Worm (Caenorhabditis elegans): ENCODE results near the gene Y9C9A.5.

Gene Y9C9A.5

DNA sequence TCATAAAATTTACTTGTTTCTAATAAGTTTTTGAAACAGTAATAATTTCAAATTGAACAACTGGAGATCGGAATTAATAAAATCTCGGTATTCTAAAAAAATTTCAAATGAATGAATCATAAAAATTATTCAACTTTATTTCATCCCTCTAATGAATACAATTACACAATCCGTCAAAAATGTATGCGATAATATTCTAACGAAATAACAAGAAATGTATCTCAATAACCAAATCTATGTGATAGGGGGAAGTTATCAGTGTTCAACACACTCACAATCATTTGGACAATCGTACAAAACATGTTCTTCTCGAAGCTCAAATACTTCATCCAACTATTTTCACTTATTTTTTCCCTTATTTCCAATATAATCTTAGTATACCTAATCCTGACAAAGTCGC lies at the start of gene Y9C9A.5:
Gene Y9C9A.5, plus strand, starts transcription at position 301 of the 400 bp plus-strand sequence.
- no peak for TF ChIP-seq lim-7 (GFP tag; IDR thresholded peaks at IDR 0.05)
- no peak for TF ChIP-seq egl-43 (GFP tag; IDR thresholded peaks at IDR 0.05)
- TF ChIP-seq Y105C5A.15 (GFP tag; IDR thresholded peaks at IDR 0.05) = no peak
- no peak for TF ChIP-seq nhr-111 (GFP tag; optimal IDR thresholded peaks at IDR 0.05)
- TF ChIP-seq tag-97 (GFP tag; IDR thresholded peaks at IDR 0.05) = no peak
- no peak for TF ChIP-seq nhr-42 (GFP tag; IDR thresholded peaks at IDR 0.05)
- TF ChIP-seq set-16 (GFP tag; IDR thresholded peaks at IDR 0.05) = no peak

DNA sequence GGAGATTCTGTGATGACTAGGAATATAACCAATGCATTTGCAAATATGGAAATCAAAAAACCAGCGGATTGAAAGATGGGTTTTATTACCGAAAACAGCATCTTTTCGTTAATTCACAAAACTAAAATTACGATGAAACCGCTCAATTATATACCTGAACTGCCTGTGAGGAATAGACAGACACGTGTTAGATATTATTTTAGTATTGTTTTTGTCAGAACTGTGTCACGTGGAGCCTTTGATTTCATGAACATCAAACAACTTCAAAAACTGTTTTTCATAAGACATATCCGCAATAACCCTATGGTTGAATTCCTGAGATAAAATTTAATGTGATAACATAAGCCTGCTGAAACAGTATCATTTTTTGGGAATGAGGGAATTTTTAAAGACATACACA lies 37.8 kb upstream of the Y9C9A.5 start, which contains the start of gene str-161:
Gene str-161, minus strand, starts transcription at position 101 of the 400 bp plus-strand sequence.
- no peak for TF ChIP-seq ceh-44 (GFP tag; IDR thresholded peaks at IDR 0.05)
- TF ChIP-seq F26F4.8 (GFP tag; conservative IDR thresholded peaks at IDR 0.05) = no peak
- peak; percentile 52 for TF ChIP-seq aha-1 (tag)
- no peak for TF ChIP-seq D1046.2 (GFP tag; IDR thresholded peaks at IDR 0.05)
- TF ChIP-seq R02D3.7 (tag; optimal IDR thresholded peaks at IDR 0.05) = no peak
- no peak for TF ChIP-seq nhr-111 (GFP tag; optimal IDR thresholded peaks at IDR 0.05)
- no peak for TF ChIP-seq lin-29 (GFP tag; IDR thresholded peaks at IDR 0.05)
- TF ChIP-seq lin-39 (tag; optimal IDR thresholded peaks at IDR 0.05) = no peak

DNA sequence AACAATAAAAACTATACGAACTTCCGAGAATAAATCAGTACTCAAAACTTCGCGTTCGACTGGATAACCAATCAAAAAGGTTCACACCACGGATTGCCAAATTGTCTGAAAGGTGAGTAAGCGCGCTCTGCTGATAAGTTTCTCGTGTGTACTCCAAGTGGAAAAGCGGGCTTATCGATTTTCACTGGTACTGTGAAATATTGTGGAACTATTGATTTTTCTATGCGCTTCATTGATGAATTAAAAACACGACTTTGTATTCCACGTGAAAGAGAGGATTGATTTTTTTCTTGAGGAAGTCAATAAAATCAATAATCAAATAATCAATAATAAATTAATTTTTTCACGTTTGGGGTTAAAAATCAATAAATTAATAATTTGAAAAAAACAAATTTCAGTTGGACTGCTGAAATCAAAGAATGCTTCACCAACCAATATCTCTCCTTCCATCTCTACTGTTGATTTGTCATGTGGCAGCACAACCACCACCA lies 36.1 kb upstream of the Y9C9A.5 start, which contains the start of gene T08B6.4:
Gene T08B6.4, plus strand, starts transcription at position 51 of the 491 bp plus-strand sequence.
- TF ChIP-seq aha-1 (tag) (peak; percentile 12), dmd-9 (GFP tag; IDR thresholded peaks at IDR 0.05) (no peak), ceh-28 (tag; optimal IDR thresholded peaks at IDR 0.05) (peak; percentile 87)

DNA sequence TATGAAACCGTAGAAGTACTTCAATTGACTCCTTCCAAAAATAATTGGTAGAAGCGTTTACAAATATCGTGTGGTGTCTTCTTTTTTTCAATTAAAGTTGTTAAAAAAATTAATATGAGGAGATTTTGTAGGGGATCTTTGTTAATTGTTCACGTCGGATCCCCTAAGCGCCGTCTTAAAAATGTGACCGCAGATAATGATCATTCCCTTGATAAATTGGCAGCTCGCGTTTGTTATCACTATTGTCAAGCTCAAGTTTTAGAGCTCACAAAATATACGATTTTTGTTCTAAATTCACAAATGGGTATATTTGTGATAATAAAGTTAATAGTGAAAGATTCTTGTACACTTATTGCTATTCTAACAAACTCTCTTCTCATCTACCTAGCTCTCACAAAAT lies 32.7 kb upstream of the Y9C9A.5 start, which contains the start of gene str-159:
Gene str-159, plus strand, starts transcription at position 301 of the 400 bp plus-strand sequence.
- TF ChIP-seq spr-1 (tag; optimal IDR thresholded peaks at IDR 0.05) (no peak), tra-1 (GFP tag; IDR thresholded peaks at IDR 0.05) (no peak), R02D3.7 (tag; optimal IDR thresholded peaks at IDR 0.05) (no peak), F26F4.8 (GFP tag; conservative IDR thresholded peaks at IDR 0.05) (no peak), zag-1 (tag; optimal IDR thresholded peaks at IDR 0.05) (no peak), F44E2.7 (GFP tag; IDR thresholded peaks at IDR 0.05) (no peak), nhr-6 (tag; optimal IDR thresholded peaks at IDR 0.05) (no peak), fkh-10 (GFP tag; optimal IDR thresholded peaks at IDR 0.05) (no peak), vab-7 (GFP tag; IDR thresholded peaks at IDR 0.05) (no peak), snpc-1.2 (GFP tag; IDR thresholded peaks at IDR 0.05) (no peak), nhr-11 (tag; optimal IDR thresholded peaks at IDR 0.05) (no peak), mdt-29 (GFP tag; IDR thresholded peaks at IDR 0.05) (no peak), aha-1 (tag) (no peak), daf-19 (GFP tag; conservative IDR thresholded peaks at IDR 0.05) (no peak), hmg-1.1 (GFP tag; IDR thresholded peaks at IDR 0.05) (no peak)

DNA sequence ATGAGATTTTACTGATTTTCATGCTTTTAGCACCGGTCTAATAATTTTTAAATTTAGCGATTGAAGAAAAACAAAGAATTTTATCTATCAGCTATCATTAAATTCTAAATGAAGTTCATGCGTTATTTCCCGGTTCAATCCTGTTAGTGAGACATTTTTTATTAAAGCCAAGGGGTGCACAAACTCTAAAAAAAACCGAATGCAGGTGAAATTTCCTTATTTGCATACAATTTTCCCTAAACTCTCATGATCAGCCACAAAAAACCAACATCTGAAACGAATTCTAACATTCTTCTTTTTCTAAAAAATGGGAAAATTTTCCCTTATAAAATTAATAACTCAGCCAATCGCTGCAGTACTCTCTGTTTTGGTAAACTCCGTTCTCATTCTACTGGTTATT lies 28.7 kb upstream of the Y9C9A.5 start, which contains the start of gene str-156:
Gene str-156, plus strand, starts transcription at position 301 of the 400 bp plus-strand sequence.
- TF ChIP-seq mdl-1 (tag; optimal IDR thresholded peaks at IDR 0.05) (no peak), sdz-12 (GFP tag; optimal IDR thresholded peaks at IDR 0.05) (no peak), spr-3 (GFP tag; optimal IDR thresholded peaks at IDR 0.05) (no peak), T26A8.4 (GFP tag; IDR thresholded peaks at IDR 0.05) (no peak), mxl-2 (GFP tag; conservative IDR thresholded peaks at IDR 0.05) (no peak), ceh-28 (tag; optimal IDR thresholded peaks at IDR 0.05) (no peak), ctbp-1 (GFP tag; IDR thresholded peaks at IDR 0.05) (no peak), nhr-42 (GFP tag; IDR thresholded peaks at IDR 0.05) (no peak), mxl-3 (GFP tag; optimal IDR thresholded peaks at IDR 0.05) (no peak), nhr-111 (GFP tag; optimal IDR thresholded peaks at IDR 0.05) (no peak), unc-62 (GFP tag; optimal IDR thresholded peaks at IDR 0.05 in 1 of 2) (no peak), unc-62 (tag; optimal IDR thresholded peaks at IDR 0.05) (no peak)
